Fruit fly (Drosophila melanogaster): ENCODE measurements around the gene CG10616.

dm6 chr3L:12501249-12501648 is 29.7 kb downstream of the CG10616 start, which contains the start of the genes CG10638 and CG10681:
- no peak for TF ChIP-seq CG7786 (GFP tag; optimal IDR thresholded peaks at IDR 0.05)
- peak; percentile 28 for TF ChIP-seq CG7928 (GFP tag; optimal IDR thresholded peaks at IDR 0.05)
- TF ChIP-seq CG9215 (GFP tag; IDR thresholded peaks at IDR 0.05) = no peak
- peak; percentile 54 for TF ChIP-seq unpg (GFP tag; optimal IDR thresholded peaks at IDR 0.05)
- TF ChIP-seq CTCF (GFP tag; optimal IDR thresholded peaks at IDR 0.05) = peak; percentile 2
- no peak for TF ChIP-seq Poxn (GFP tag; IDR thresholded peaks at IDR 0.05)
- TF ChIP-seq CG11456 (GFP tag; IDR thresholded peaks at IDR 0.05) = no peak
